Worm (Caenorhabditis elegans): ENCODE results near the gene srd-42.

The srd-42 gene

ce11 chrX:13349230-13350122 lies 46.2 kb upstream of the srd-42 start (continued):
- no peak for TF ChIP-seq F57C9.4 (tag; optimal IDR thresholded peaks at IDR 0.05)
- TF ChIP-seq F57A8.1 (GFP tag; optimal IDR thresholded peaks at IDR 0.05): no peak
- no peak for TF ChIP-seq nhr-120 (GFP tag; IDR thresholded peaks at IDR 0.05)
- TF ChIP-seq cebp-1 (GFP tag; IDR thresholded peaks at IDR 0.05): no peak
- peak; percentile 67 for TF ChIP-seq cebp-1 (tag; optimal IDR thresholded peaks at IDR 0.05)
- TF ChIP-seq athp-1 (tag; optimal IDR thresholded peaks at IDR 0.05): peak; percentile 7
- no peak; the same call in 1 of the 2 replicates for TF ChIP-seq B0336.3 (GFP tag; IDR thresholded peaks at IDR 0.05)
- TF ChIP-seq egrh-3 (GFP tag; IDR thresholded peaks at IDR 0.05): no peak
- TF ChIP-seq dox-1 (GFP tag; IDR thresholded peaks at IDR 0.05): no peak; the same call in 1 of the 2 replicates
- no peak for TF ChIP-seq T26A5.8 (tag; optimal IDR thresholded peaks at IDR 0.05)
- TF ChIP-seq ets-4 (GFP tag; optimal IDR thresholded peaks at IDR 0.05): no peak
- peak; percentile 83 for TF ChIP-seq zim-3 (tag; optimal IDR thresholded peaks at IDR 0.05)
- TF ChIP-seq hrde-1 (tag; optimal IDR thresholded peaks at IDR 0.05; ENCODE audit: borderline replicate concordance): no peak
- TF ChIP-seq nhr-90 (tag; optimal IDR thresholded peaks at IDR 0.05): peak; percentile 26
- no peak for TF ChIP-seq ceh-79 (tag; optimal IDR thresholded peaks at IDR 0.05)
- no peak for TF ChIP-seq F37B4.10 (GFP tag; IDR thresholded peaks at IDR 0.05)
- TF ChIP-seq snpc-3.4 (tag; optimal IDR thresholded peaks at IDR 0.05): no peak
- TF ChIP-seq chd-7 (tag; optimal IDR thresholded peaks at IDR 0.05): peak; percentile 47
- no peak for TF ChIP-seq F23B12.7 (tag; optimal IDR thresholded peaks at IDR 0.05; ENCODE audit: insufficient read depth)
- no peak for TF ChIP-seq dpff-1 (tag; optimal IDR thresholded peaks at IDR 0.05)
- no peak for TF ChIP-seq ceh-40 (GFP tag; IDR thresholded peaks at IDR 0.05)
- no peak for TF ChIP-seq ceh-58 (GFP tag; IDR thresholded peaks at IDR 0.05)
- no peak for TF ChIP-seq bed-2 (GFP tag; IDR thresholded peaks at IDR 0.05)
- TF ChIP-seq Y67H2A.10 (GFP tag; conservative IDR thresholded peaks at IDR 0.05): no peak
- no peak for TF ChIP-seq hmg-20 (GFP tag; IDR thresholded peaks at IDR 0.05)
- peak; percentile 19 for TF ChIP-seq B0035.1 (tag; optimal IDR thresholded peaks at IDR 0.05)
- peak; percentile 54; the same call in 1 of the 2 replicates for TF ChIP-seq K11D2.4 (GFP tag; IDR thresholded peaks at IDR 0.05)
- 0 out of 2 replicates have a peak, but pooled peaks have one; percentile 26 for TF ChIP-seq lir-1 (GFP tag; conservative IDR thresholded peaks at IDR 0.05)
- no peak for TF ChIP-seq unc-130 (GFP tag; optimal IDR thresholded peaks at IDR 0.05)
- TF ChIP-seq him-1 (tag; optimal IDR thresholded peaks at IDR 0.05): no peak
- TF ChIP-seq die-1 (tag; optimal IDR thresholded peaks at IDR 0.05): peak; percentile 13
- TF ChIP-seq somi-1 (GFP tag; optimal IDR thresholded peaks at IDR 0.05): peak; percentile 24
- TF ChIP-seq C17E4.6 (GFP tag; IDR thresholded peaks at IDR 0.05): no peak
- TF ChIP-seq F39B2.1 (GFP tag; IDR thresholded peaks at IDR 0.05): no peak
- no peak for TF ChIP-seq aptf-3 (GFP tag; IDR thresholded peaks at IDR 0.05)
- peak; percentile 36; the same call in 1 of the 2 replicates for TF ChIP-seq madf-6 (GFP tag; IDR thresholded peaks at IDR 0.05)
- no peak for TF ChIP-seq mcd-1 (GFP tag; IDR thresholded peaks at IDR 0.05)
- TF ChIP-seq ztf-26 (tag; optimal IDR thresholded peaks at IDR 0.05): peak; percentile 61
- peak in 2 of 3 experiments; percentile 21 to 80 for TF ChIP-seq lin-35 (GFP tag; optimal IDR thresholded peaks at IDR 0.05)
- TF ChIP-seq mes-4 (tag; optimal IDR thresholded peaks at IDR 0.05): no peak
- TF ChIP-seq F10E7.11 (tag; optimal IDR thresholded peaks at IDR 0.05): no peak
- TF ChIP-seq Y53F4B.3 (GFP tag; IDR thresholded peaks at IDR 0.05): no peak
- TF ChIP-seq Y53G8AR.9 (GFP tag; conservative IDR thresholded peaks at IDR 0.05): peak; percentile 80
- no peak for TF ChIP-seq ceh-91 (GFP tag; IDR thresholded peaks at IDR 0.05)
- peak; percentile 45 for TF ChIP-seq ZK185.1 (tag; optimal IDR thresholded peaks at IDR 0.05; ENCODE audit: poor library complexity, severe bottlenecking)
- TF ChIP-seq nfya-1 (tag; optimal IDR thresholded peaks at IDR 0.05; ENCODE audit: borderline replicate concordance, insufficient read depth): no peak
- TF ChIP-seq tbx-9 (tag; optimal IDR thresholded peaks at IDR 0.05; ENCODE audit: borderline replicate concordance): no peak
